Fruit fly (Drosophila melanogaster) whole organism, embryonic: ENCODE results near the gene CG8319.
A peak's percentile ranks its signal among the peaks of the same experiment; 100 is the strongest.

Experiments
- Aef1 ChIP-seq: fragments of 200-800 bp; sonication (Bioruptor generic); IDR thresholded peaks from 3 replicates; pipeline ENCODE4 v1.3.6; 2022; ENCODE audit warnings: missing biosample characterization, missing genetic modification characterization
- Awh ChIP-seq: fragments of 200-800 bp; sonication (Bioruptor generic); IDR thresholded peaks from 2 replicates; pipeline ENCODE4, ENCODE4 v1.3.6; 2022; ENCODE audit warnings: missing biosample characterization, missing genetic modification characterization
- B-H1 ChIP-seq: fragments of 200-800 bp; sonication (Bioruptor generic); IDR thresholded peaks from 3 replicates; pipeline ENCODE4 v1.3.6; 2022; ENCODE audit warnings: missing biosample characterization, missing genetic modification characterization
- CG11504 ChIP-seq: fragments of 200-800 bp; sonication (Bioruptor generic); optimal IDR thresholded peaks from 3 replicates; lab custom pipeline; 2019; ENCODE audit warnings: missing biosample characterization, mild to moderate bottlenecking, missing genetic modification characterization, moderate library complexity
- CG12299 ChIP-seq: fragments of 200-800 bp; sonication (Bioruptor generic); optimal IDR thresholded peaks from 2 replicates; lab custom pipeline; 2018; ENCODE audit warnings: missing biosample characterization, mild to moderate bottlenecking, missing genetic modification characterization
- CG15011 ChIP-seq: fragments of 200-800 bp; sonication (Bioruptor generic); optimal IDR thresholded peaks from 3 replicates; lab custom pipeline; 2018; ENCODE audit warnings: missing biosample characterization, mild to moderate bottlenecking, missing genetic modification characterization
- CG15696 ChIP-seq: fragments of 200-800 bp; sonication (Bioruptor generic); optimal IDR thresholded peaks from 2 replicates; lab custom pipeline; 2019; ENCODE audit warnings: missing biosample characterization, mild to moderate bottlenecking, missing genetic modification characterization, moderate library complexity
- CG1602 ChIP-seq: fragments of 200-800 bp; sonication (Bioruptor generic); optimal IDR thresholded peaks from 3 replicates; lab custom pipeline; 2016; ENCODE audit warnings: missing biosample characterization, missing genetic modification characterization
- CG17568 ChIP-seq: fragments of 200-800 bp; sonication (Bioruptor generic); optimal IDR thresholded peaks from 2 replicates; lab custom pipeline; 2018; ENCODE audit warnings: missing biosample characterization, mild to moderate bottlenecking, missing genetic modification characterization, moderate library complexity
- CG17829 ChIP-seq: fragments of 200-800 bp; optimal IDR thresholded peaks from 2 replicates; lab custom pipeline; 2019; ENCODE audit warnings: missing biosample characterization, mild to moderate bottlenecking, missing genetic modification characterization, moderate library complexity
- CG18011 ChIP-seq: fragments of 200-800 bp; sonication (Bioruptor generic); optimal IDR thresholded peaks from 2 replicates; lab custom pipeline; 2017; ENCODE audit warnings: missing biosample characterization, missing genetic modification characterization, mild to moderate bottlenecking, moderate library complexity, missing genotype
- CG18599 ChIP-seq: fragments of 200-800 bp; sonication (Bioruptor generic); optimal IDR thresholded peaks from 3 replicates; lab custom pipeline; 2017; ENCODE audit warnings: missing biosample characterization, missing genetic modification characterization, mild to moderate bottlenecking, moderate library complexity, missing genetic modification reagents
- CG2678 ChIP-seq: fragments of 200-800 bp; sonication (Bioruptor generic); optimal IDR thresholded peaks from 3 replicates; lab custom pipeline; 2019; ENCODE audit warnings: missing biosample characterization, mild to moderate bottlenecking, missing genetic modification characterization, moderate library complexity
- CG2889 ChIP-seq: fragments of 200-800 bp; sonication (Bioruptor generic); IDR thresholded peaks from 3 replicates; pipeline ENCODE4 v1.3.6; 2022; ENCODE audit warnings: missing biosample characterization, missing genetic modification characterization
- CG4707 ChIP-seq: fragments of 200-800 bp; sonication (Bioruptor generic); optimal IDR thresholded peaks from 2 replicates; lab custom pipeline; 2018; ENCODE audit warnings: missing biosample characterization, mild to moderate bottlenecking, missing genetic modification characterization, moderate library complexity
- CG5245 ChIP-seq: fragments of 200-800 bp; sonication (Bioruptor generic); optimal IDR thresholded peaks from 3 replicates; lab custom pipeline; 2016; ENCODE audit warnings: missing biosample characterization, missing genetic modification characterization
- CG6765 ChIP-seq: fragments of 200-800 bp; sonication (Bioruptor generic); optimal IDR thresholded peaks from 3 replicates; lab custom pipeline; 2017; ENCODE audit warnings: missing biosample characterization, mild to moderate bottlenecking, missing genetic modification characterization
- CG7357 ChIP-seq: fragments of 200-800 bp; sonication (Bioruptor generic); IDR thresholded peaks from 3 replicates; pipeline ENCODE4 v1.3.6; 2022; ENCODE audit warnings: missing biosample characterization, missing genetic modification characterization
- CG9817 ChIP-seq: fragments of 200-800 bp; sonication (Bioruptor generic); optimal IDR thresholded peaks from 2 replicates; lab custom pipeline; 2018; ENCODE audit warnings: missing biosample characterization, mild to moderate bottlenecking, missing genetic modification characterization, moderate library complexity
- CHES-1-like ChIP-seq: fragments of 200-800 bp; sonication (Bioruptor generic); optimal IDR thresholded peaks from 2 replicates; lab custom pipeline; 2016; ENCODE audit warnings: missing biosample characterization, missing genetic modification characterization
- D19B ChIP-seq: fragments of 200-800 bp; sonication (Bioruptor generic); optimal IDR thresholded peaks from 2 replicates; lab custom pipeline; 2017; ENCODE audit warnings: missing biosample characterization, mild to moderate bottlenecking, missing genetic modification characterization
- E2f2 ChIP-seq: fragments of 200-800 bp; sonication (Bioruptor generic); IDR thresholded peaks from 2 replicates; pipeline ENCODE4 v1.3.6; 2022; ENCODE audit warnings: missing biosample characterization, missing genetic modification characterization
- Ets65A ChIP-seq: fragments of 200-800 bp; sonication (Bioruptor generic); peaks from one replicate; lab custom pipeline; 2016; ENCODE audit warnings: missing biosample characterization, missing genetic modification characterization
- HmgZ ChIP-seq: fragments of 200-800 bp; sonication (Bioruptor generic); optimal IDR thresholded peaks from 2 replicates; lab custom pipeline; 2018; ENCODE audit warnings: missing biosample characterization, mild to moderate bottlenecking, missing genetic modification characterization
- NfI ChIP-seq: fragments of 200-800 bp; sonication (Bioruptor generic); optimal IDR thresholded peaks from 3 replicates; lab custom pipeline; 2018; ENCODE audit warnings: missing biosample characterization, mild to moderate bottlenecking, missing genetic modification characterization, moderate library complexity
- Sox102F ChIP-seq: fragments of 200-800 bp; sonication (Bioruptor generic); optimal IDR thresholded peaks from 2 replicates; lab custom pipeline; 2018; ENCODE audit warnings: missing biosample characterization, mild to moderate bottlenecking, missing genetic modification characterization, moderate library complexity
- Sry-β ChIP-seq: fragments of 200-800 bp; sonication (Bioruptor generic); optimal IDR thresholded peaks from 2 replicates; lab custom pipeline; 2018; ENCODE audit warnings: missing biosample characterization, mild to moderate bottlenecking, missing genetic modification characterization, moderate library complexity
- Ssrp ChIP-seq: fragments of 200-800 bp; sonication (Bioruptor generic); optimal IDR thresholded peaks from 2 replicates; lab custom pipeline; 2018; ENCODE audit warnings: missing biosample characterization, mild to moderate bottlenecking, missing genetic modification characterization, moderate library complexity
- amos ChIP-seq: fragments of 200-800 bp; sonication (Bioruptor generic); IDR thresholded peaks from 2 replicates; pipeline ENCODE4 v1.3.6; 2022; ENCODE audit warnings: missing biosample characterization, missing genetic modification characterization; ENCODE audit not compliant: partially characterized antibody
- bbx ChIP-seq: fragments of 200-800 bp; sonication (Bioruptor generic); IDR thresholded peaks from 2 replicates; pipeline ENCODE4 v1.3.6; 2022; ENCODE audit warnings: missing biosample characterization, missing genetic modification characterization; ENCODE audit not compliant: partially characterized antibody
- chinmo ChIP-seq: fragments of 200-800 bp; sonication (Bioruptor generic); IDR thresholded peaks from 4 replicates; pipeline ENCODE4 v1.3.6; 2022; ENCODE audit warnings: missing biosample characterization, missing genetic modification characterization; ENCODE audit not compliant: partially characterized antibody
- danr ChIP-seq: fragments of 200-800 bp; sonication (Bioruptor generic); IDR thresholded peaks from 2 replicates; pipeline ENCODE4 v1.3.6; 2022; ENCODE audit warnings: missing biosample characterization, missing genetic modification characterization
- exex ChIP-seq: fragments of 200-800 bp; sonication (Bioruptor generic); optimal IDR thresholded peaks from 4 replicates; lab custom pipeline; 2018; ENCODE audit warnings: missing biosample characterization, mild to moderate bottlenecking, missing genetic modification characterization, moderate library complexity
- fd96Cb ChIP-seq: fragments of 200-800 bp; sonication (Bioruptor generic); optimal IDR thresholded peaks from 2 replicates; lab custom pipeline; 2018; ENCODE audit warnings: missing biosample characterization, mild to moderate bottlenecking, missing genetic modification characterization, moderate library complexity
- fru ChIP-seq: fragments of >200 bp; optimal IDR thresholded peaks from 2 replicates; lab custom pipeline; 2017
- ham ChIP-seq: fragments of 200-800 bp; sonication (Bioruptor generic); IDR thresholded peaks from 2 replicates; pipeline ENCODE4 v1.3.6; 2022; ENCODE audit warnings: missing biosample characterization, missing genetic modification characterization
- hbn ChIP-seq: fragments of 200-800 bp; sonication (Bioruptor generic); IDR thresholded peaks from 2 replicates; pipeline ENCODE4 v1.3.6; 2022; ENCODE audit warnings: missing biosample characterization, missing genetic modification characterization; ENCODE audit not compliant: partially characterized antibody
- kah ChIP-seq: fragments of 200-800 bp; sonication (Bioruptor generic); optimal IDR thresholded peaks from 2 replicates; lab custom pipeline; 2018; ENCODE audit warnings: missing biosample characterization, mild to moderate bottlenecking, missing genetic modification characterization
- ken ChIP-seq: fragments of 200-800 bp; sonication (Bioruptor generic); IDR thresholded peaks from 3 replicates; pipeline ENCODE4 v1.3.6; 2022; ENCODE audit warnings: missing biosample characterization, missing genetic modification characterization
- lilli ChIP-seq: fragments of 200-800 bp; sonication (Bioruptor generic); optimal IDR thresholded peaks from 3 replicates; lab custom pipeline; 2016; ENCODE audit warnings: missing biosample characterization, missing genetic modification characterization
- mam ChIP-seq: fragments of 200-800 bp; sonication (Bioruptor generic); optimal IDR thresholded peaks from 3 replicates; lab custom pipeline; 2016; ENCODE audit warnings: missing biosample characterization, missing genetic modification characterization
- odd ChIP-seq: fragments of 200-800 bp; sonication (Bioruptor generic); optimal IDR thresholded peaks from 2 replicates; lab custom pipeline; 2017; ENCODE audit warnings: missing biosample characterization, mild to moderate bottlenecking, missing genetic modification characterization
- pita ChIP-seq: fragments of 200-800 bp; sonication (Bioruptor generic); optimal IDR thresholded peaks from 2 replicates; lab custom pipeline; 2017; ENCODE audit warnings: missing biosample characterization, mild to moderate bottlenecking, missing genetic modification characterization
- pros ChIP-seq: fragments of 200-800 bp; sonication (Bioruptor generic); optimal IDR thresholded peaks from 3 replicates; lab custom pipeline; 2019; ENCODE audit warnings: missing biosample characterization, mild to moderate bottlenecking, missing genetic modification characterization, moderate library complexity
- pum ChIP-seq: fragments of 200-800 bp; sonication (Bioruptor generic); optimal IDR thresholded peaks from 2 replicates; lab custom pipeline; 2016; ENCODE audit warnings: missing biosample characterization, missing genetic modification characterization
- shn ChIP-seq: fragments of 200-800 bp; sonication (Bioruptor generic); optimal IDR thresholded peaks from 3 replicates; lab custom pipeline; 2016; ENCODE audit warnings: missing biosample characterization, missing genetic modification characterization
- tin ChIP-seq: fragments of 200-800 bp; sonication (Bioruptor generic); optimal IDR thresholded peaks from 3 replicates; lab custom pipeline; 2016; ENCODE audit warnings: missing biosample characterization, missing genetic modification characterization
- trem ChIP-seq: fragments of 200-800 bp; optimal IDR thresholded peaks from 3 replicates; lab custom pipeline; 2019; ENCODE audit warnings: missing biosample characterization, mild to moderate bottlenecking, missing genetic modification characterization, moderate library complexity
- tup ChIP-seq: fragments of 200-800 bp; sonication (Bioruptor generic); optimal IDR thresholded peaks from 2 replicates; lab custom pipeline; 2016; ENCODE audit warnings: missing biosample characterization, mild to moderate bottlenecking, missing genetic modification characterization, moderate library complexity
- wdn ChIP-seq: fragments of 200-800 bp; sonication (Bioruptor generic); IDR thresholded peaks from 2 replicates; pipeline ENCODE4 v1.3.6; 2022; ENCODE audit warnings: missing biosample characterization, missing genetic modification characterization
- zf30C ChIP-seq: fragments of 200-800 bp; sonication (Bioruptor generic); optimal IDR thresholded peaks from 3 replicates; lab custom pipeline; 2018; ENCODE audit warnings: missing biosample characterization, mild to moderate bottlenecking, missing genetic modification characterization
- zfh2 ChIP-seq: fragments of 200-800 bp; sonication (Bioruptor generic); optimal IDR thresholded peaks from 2 replicates; lab custom pipeline; 2016; ENCODE audit warnings: missing biosample characterization, missing genetic modification characterization

CG8319 gene

DNA sequence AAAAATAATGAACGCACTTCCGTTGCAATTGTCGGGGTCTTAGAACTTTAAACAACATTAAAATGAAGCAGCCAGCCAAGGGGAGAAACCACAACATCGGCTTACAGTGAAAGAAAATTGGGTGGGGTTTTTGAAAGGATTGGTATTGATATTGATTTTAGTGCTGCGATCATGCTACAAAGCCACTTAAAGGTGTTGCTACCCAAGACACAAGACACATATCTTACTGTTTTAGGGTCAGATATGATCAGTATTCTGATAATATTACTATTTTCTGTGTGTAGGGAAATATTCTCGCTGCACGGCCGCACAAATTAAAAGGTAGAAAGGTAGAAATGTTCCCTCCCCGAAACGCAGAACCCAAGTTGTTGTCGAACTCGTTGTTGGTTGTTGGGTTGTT, 22.0 kb upstream of the CG8319 start (continued):
- TF ChIP-seq CHES-1-like = no peak
- TF ChIP-seq Aef1 (GFP tag; lab: Robert Waterston, UW) = no peak
- peak; percentile 38 for TF ChIP-seq pros (GFP tag; lab: Kevin White, UChicago)
- TF ChIP-seq E2f2 (GFP tag; lab: Robert Waterston, UW) = no peak
- TF ChIP-seq CG7357 (GFP tag; lab: Robert Waterston, UW) = peak; percentile 20; the same call in 1 of the 3 replicates
- peak; percentile 60 for TF ChIP-seq fd96Cb (tag; lab: Kevin White, UChicago)
- no peak for TF ChIP-seq NfI (GFP tag; lab: Kevin White, UChicago)
- peak; percentile 41 for TF ChIP-seq trem (tag; lab: Kevin White, UChicago)
- no peak for TF ChIP-seq chinmo (GFP tag; lab: Robert Waterston, UW)
- TF ChIP-seq exex (tag; lab: Kevin White, UChicago) = no peak
- TF ChIP-seq CG9817 (tag; lab: Kevin White, UChicago) = no peak
- TF ChIP-seq CG17568 (GFP tag; lab: Kevin White, UChicago) = no peak
- no peak for TF ChIP-seq CG18599
- no peak for TF ChIP-seq CG4707
- TF ChIP-seq pita (GFP tag; lab: Kevin White, UChicago) = no peak
- no peak for TF ChIP-seq CG1602
- TF ChIP-seq ken = no peak
- no peak for TF ChIP-seq danr (GFP tag; lab: Robert Waterston, UW)
- no peak for TF ChIP-seq hbn (GFP tag; lab: Robert Waterston, UW)
- peak; percentile 8 for TF ChIP-seq tup (GFP tag; lab: Kevin White, UChicago)
- TF ChIP-seq CG15696 = peak; percentile 66
- TF ChIP-seq D19B (GFP tag; lab: Kevin White, UChicago) = no peak
- TF ChIP-seq CG18011 (GFP tag; lab: Kevin White, UChicago) = no peak
- TF ChIP-seq zf30C (GFP tag; lab: Kevin White, UChicago) = peak; percentile 77
- TF ChIP-seq tin = peak; percentile 57
- TF ChIP-seq HmgZ = no peak
- TF ChIP-seq zfh2 (GFP tag; lab: Kevin White, UChicago) = no peak
- peak; percentile 78 for TF ChIP-seq CG17829 (tag; lab: Kevin White, UChicago)
- TF ChIP-seq CG15011 (GFP tag; lab: Kevin White, UChicago) = no peak
- no peak for TF ChIP-seq amos (GFP tag; lab: Robert Waterston, UW)
- TF ChIP-seq Awh (GFP tag; lab: Robert Waterston, UW) = no peak
- TF ChIP-seq mam = no peak
- TF ChIP-seq CG11504 = peak; percentile 29
- TF ChIP-seq fru (lab: Kevin White, UChicago) = no peak
- no peak for TF ChIP-seq odd (GFP tag; lab: Kevin White, UChicago)
- TF ChIP-seq CG2678 (tag; lab: Kevin White, UChicago) = peak; percentile 23
- no peak for TF ChIP-seq Sry-β (GFP tag; lab: Kevin White, UChicago)
- no peak for TF ChIP-seq B-H1
- TF ChIP-seq lilli (GFP tag; lab: Kevin White, UChicago) = peak; percentile 34
- TF ChIP-seq Ssrp (tag; lab: Kevin White, UChicago) = peak; percentile 51
- TF ChIP-seq ham = no peak
- no peak for TF ChIP-seq CG6765 (GFP tag; lab: Kevin White, UChicago)
- TF ChIP-seq Ets65A (GFP tag; lab: Kevin White, UChicago) = no peak
- TF ChIP-seq kah (GFP tag; lab: Kevin White, UChicago) = no peak
- no peak for TF ChIP-seq bbx (GFP tag; lab: Robert Waterston, UW)
- no peak for TF ChIP-seq CG2889
- no peak for TF ChIP-seq shn (GFP tag; lab: Kevin White, UChicago)
- peak; percentile 45 for TF ChIP-seq CG5245
- no peak for TF ChIP-seq Sox102F (GFP tag; lab: Kevin White, UChicago)
- peak; percentile 26 for TF ChIP-seq pum (GFP tag; lab: Kevin White, UChicago)
- no peak for TF ChIP-seq wdn
- no peak for TF ChIP-seq CG12299 (tag; lab: Kevin White, UChicago)
